Fruit fly (Drosophila melanogaster): Measurements from ENCODE around the gene Noc1.
A peak's percentile ranks its signal among the peaks of the same experiment; 100 is the strongest.

The Noc1 gene

dm6 chr3L:11061200-11061599 lies 13.4 kb upstream of the Noc1 start, which contains the start of the genes CG6321 and Blos2 (continued):
- TF ChIP-seq ato (GFP tag; IDR thresholded peaks at IDR 0.05; ENCODE audit: partially characterized antibody): no peak
- no peak for TF ChIP-seq usp (GFP tag; optimal IDR thresholded peaks at IDR 0.05)
- TF ChIP-seq Hr39 (optimal IDR thresholded peaks at IDR 0.05): no peak
- peak; percentile 54 for TF ChIP-seq CG12744 (GFP tag; optimal IDR thresholded peaks at IDR 0.05)
- peak; percentile 91 for TF ChIP-seq Xrp1 (GFP tag; IDR thresholded peaks at IDR 0.05)
- TF ChIP-seq CG3407 (GFP tag; optimal IDR thresholded peaks at IDR 0.05): peak; percentile 24
- TF ChIP-seq CG12236 (GFP tag; optimal IDR thresholded peaks at IDR 0.05): peak; percentile 18
- TF ChIP-seq wek (GFP tag; optimal IDR thresholded peaks at IDR 0.05): peak; percentile 33
- TF ChIP-seq Ets65A (GFP tag): no peak
- peak; percentile 29 for TF ChIP-seq pho (GFP tag; optimal IDR thresholded peaks at IDR 0.05)
- peak; percentile 73 for TF ChIP-seq CG4424 (GFP tag; optimal IDR thresholded peaks at IDR 0.05)
- no peak for TF ChIP-seq CG1832 (GFP tag; optimal IDR thresholded peaks at IDR 0.05)
- TF ChIP-seq CG7987 (GFP tag; optimal IDR thresholded peaks at IDR 0.05): peak; percentile 4
- peak; percentile 4 for TF ChIP-seq mirr (GFP tag; optimal IDR thresholded peaks at IDR 0.05)
- peak; percentile 34 for TF ChIP-seq Vsx1 (GFP tag; optimal IDR thresholded peaks at IDR 0.05)
- no peak for TF ChIP-seq CG9797 (GFP tag; optimal IDR thresholded peaks at IDR 0.05)
- TF ChIP-seq slbo (GFP tag; IDR thresholded peaks at IDR 0.05): peak; percentile 68
- TF ChIP-seq lmd (GFP tag; IDR thresholded peaks at IDR 0.05): peak; percentile 68
- TF ChIP-seq CG9817 (tag; optimal IDR thresholded peaks at IDR 0.05): peak; percentile 63
- peak; percentile 5 to 88 for TF ChIP-seq Hr51 (GFP tag; optimal IDR thresholded peaks at IDR 0.05)
- TF ChIP-seq dan (GFP tag; IDR thresholded peaks at IDR 0.05): no peak
- TF ChIP-seq D19B (GFP tag; optimal IDR thresholded peaks at IDR 0.05): peak; percentile 98
- TF ChIP-seq CG8944 (GFP tag; optimal IDR thresholded peaks at IDR 0.05): no peak
- TF ChIP-seq CG30020 (tag; optimal IDR thresholded peaks at IDR 0.05): peak; percentile 43
- no peak for TF ChIP-seq da (GFP tag; optimal IDR thresholded peaks at IDR 0.05)
- peak; percentile 3 for TF ChIP-seq CG1647 (GFP tag; optimal IDR thresholded peaks at IDR 0.05)
- TF ChIP-seq CG6254 (GFP tag; optimal IDR thresholded peaks at IDR 0.05): peak; percentile 23
- TF ChIP-seq CG7745 (tag; optimal IDR thresholded peaks at IDR 0.05): no peak
- TF ChIP-seq Ssrp (tag; optimal IDR thresholded peaks at IDR 0.05): peak; percentile 67
- TF ChIP-seq CG11695 (GFP tag; IDR thresholded peaks at IDR 0.05): peak; percentile 82
- peak; percentile 29 for TF ChIP-seq CG31388 (GFP tag; optimal IDR thresholded peaks at IDR 0.05)
- TF ChIP-seq Hr78 (GFP tag; optimal IDR thresholded peaks at IDR 0.05): peak in 1 of 2 experiments; percentile 31
- peak; percentile 88 for TF ChIP-seq CG12391 (tag; optimal IDR thresholded peaks at IDR 0.05)
- TF ChIP-seq cad (GFP tag; optimal IDR thresholded peaks at IDR 0.05): no peak
- TF ChIP-seq CG12155 (GFP tag; optimal IDR thresholded peaks at IDR 0.05): peak; percentile 64
- TF ChIP-seq CG33557 (GFP tag; optimal IDR thresholded peaks at IDR 0.05): peak; percentile 59
- TF ChIP-seq H2.0 (GFP tag; IDR thresholded peaks at IDR 0.05): no peak
- TF ChIP-seq Drgx (GFP tag; IDR thresholded peaks at IDR 0.05): peak; percentile 77
- TF ChIP-seq Hey (tag; optimal IDR thresholded peaks at IDR 0.05): no peak
- TF ChIP-seq ab (GFP tag; optimal IDR thresholded peaks at IDR 0.05): no peak
- TF ChIP-seq CG1603 (tag; optimal IDR thresholded peaks at IDR 0.05): peak; percentile 63
- TF ChIP-seq CG2129 (GFP tag; IDR thresholded peaks at IDR 0.05; ENCODE audit: partially characterized antibody): no peak
- TF ChIP-seq NfI (GFP tag; optimal IDR thresholded peaks at IDR 0.05): peak; percentile 66
- no peak for TF ChIP-seq cato (GFP tag; optimal IDR thresholded peaks at IDR 0.05; ENCODE audit: borderline replicate concordance)
- TF ChIP-seq CG9876 (GFP tag; optimal IDR thresholded peaks at IDR 0.05): no peak
- TF ChIP-seq CG43689 (GFP tag; IDR thresholded peaks at IDR 0.05): no peak
- no peak for TF ChIP-seq aop (GFP tag; IDR thresholded peaks at IDR 0.05)
- peak; percentile 24 for TF ChIP-seq CG31365 (tag; optimal IDR thresholded peaks at IDR 0.05)
- no peak for TF ChIP-seq Ravus (GFP tag; IDR thresholded peaks at IDR 0.05)
- no peak for TF ChIP-seq CG15073 (GFP tag; optimal IDR thresholded peaks at IDR 0.05)
- TF ChIP-seq Atf3 (GFP tag; optimal IDR thresholded peaks at IDR 0.05): no peak
- TF ChIP-seq CG14441 (GFP tag; IDR thresholded peaks at IDR 0.05): peak; percentile 75
